Worm (Caenorhabditis elegans) whole organism, L2 larva: Measurements from ENCODE around the gene F08F1.3.

Experiments used
- R02D3.7 ChIP-seq: fragments of 150-350 bp; optimal IDR thresholded peaks from 2 replicates; lab custom pipeline; 2014; ENCODE audit warnings: missing biosample characterization, missing genetic modification characterization
- ama-1 ChIP-seq: fragments of 150-350 bp; optimal IDR thresholded peaks from 2 replicates; lab custom pipeline; 2018; ENCODE audit warnings: inconsistent platforms
- egl-27 ChIP-seq: sonication (generic microtip); optimal IDR thresholded peaks from 3 replicates; lab custom pipeline; 2017; ENCODE audit warnings: missing biosample characterization, missing genetic modification reagents, missing genetic modification characterization
- lin-13 ChIP-seq: fragments of 150-350 bp; optimal IDR thresholded peaks from 2 replicates; lab custom pipeline; 2014; ENCODE audit warnings: missing biosample characterization, missing genetic modification reagents, missing genetic modification characterization
- unc-55 ChIP-seq: fragments of 150-350 bp; sonication (generic microtip); optimal IDR thresholded peaks from 3 replicates; lab custom pipeline; 2014; ENCODE audit warnings: missing biosample characterization, missing genetic modification reagents, missing genetic modification characterization
- unc-62 ChIP-seq: fragments of 150-350 bp; optimal IDR thresholded peaks from 2 replicates; lab custom pipeline; 2014; ENCODE audit warnings: missing biosample characterization, missing genetic modification reagents, missing genetic modification characterization

DNA sequence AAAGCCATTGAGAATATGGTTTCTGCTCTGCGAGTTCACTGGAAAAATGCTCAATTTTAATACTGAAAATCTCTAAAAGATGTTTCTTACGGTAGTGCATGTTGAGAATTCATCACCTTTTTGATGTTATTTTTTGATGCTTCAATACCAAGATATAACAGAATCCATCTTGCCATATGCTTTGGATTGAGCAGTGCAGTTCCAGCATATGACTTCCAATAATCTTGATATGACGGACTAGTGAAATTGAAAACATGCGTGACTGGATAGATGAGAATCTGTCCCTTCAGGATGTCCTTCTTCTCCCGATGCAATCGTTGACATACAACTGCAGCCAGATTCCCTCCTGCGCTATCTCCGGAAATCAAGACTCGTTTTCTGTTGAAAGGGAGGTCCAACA, 32.3 kb downstream of the F08F1.3 start:
- TF ChIP-seq ama-1 (lab: Kevin White, UChicago), result no peak
- no peak for TF ChIP-seq egl-27 (tag; lab: Kevin White, UChicago)
- no peak for TF ChIP-seq lin-13
- TF ChIP-seq unc-55 (GFP tag; lab: Kevin White, UChicago), result no peak
- no peak for TF ChIP-seq R02D3.7 (tag; lab: Kevin White, UChicago)
- no peak for TF ChIP-seq unc-62 (GFP tag; lab: Kevin White, UChicago)
